Worm (Caenorhabditis elegans) whole organism, early embryonic: ENCODE data around the gene pah-1.

Experiments used
- B0310.2 ChIP-seq: sonication (generic microtip); optimal IDR thresholded peaks from 2 replicates; lab custom pipeline; 2016; ENCODE audit warnings: mild to moderate bottlenecking, missing genetic modification characterization, missing compliant biosample characterization
- F13C5.2 ChIP-seq: sonication (generic microtip); optimal IDR thresholded peaks from 2 replicates; lab custom pipeline; 2017; ENCODE audit warnings: mild to moderate bottlenecking, missing genetic modification characterization, inconsistent platforms, missing compliant biosample characterization
- ama-1 ChIP-seq: fragments of 150-350 bp; optimal IDR thresholded peaks from 2 replicates; lab custom pipeline; 2014
- ceh-13 ChIP-seq: fragments of 200-800 bp; sonication (Bioruptor generic); optimal IDR thresholded peaks from 2 replicates; lab custom pipeline; 2018; ENCODE audit warnings: mild to moderate bottlenecking, missing genetic modification characterization, missing compliant biosample characterization
- ets-7 ChIP-seq: sonication (generic microtip); optimal IDR thresholded peaks from 2 replicates; lab custom pipeline; 2016; ENCODE audit warnings: missing genotype, missing genetic modification characterization, missing compliant biosample characterization
- flt-1 ChIP-seq: fragments of 200-800 bp; sonication (Bioruptor generic); IDR thresholded peaks from 2 replicates; pipeline ENCODE4 v1.3.6; 2022; ENCODE audit warnings: missing genetic modification characterization, missing compliant biosample characterization
- hmbx-1 ChIP-seq: sonication (generic microtip); optimal IDR thresholded peaks from 2 replicates; lab custom pipeline; 2016; ENCODE audit warnings: mild to moderate bottlenecking, missing genetic modification characterization, missing compliant biosample characterization
- hnd-1 ChIP-seq: sonication (generic microtip); optimal IDR thresholded peaks from 2 replicates; lab custom pipeline; 2016; ENCODE audit warnings: missing genetic modification characterization, missing compliant biosample characterization
- scrt-1 ChIP-seq: fragments of 200-800 bp; sonication (Bioruptor generic); IDR thresholded peaks from 2 replicates; pipeline ENCODE4 v1.3.6; 2022; ENCODE audit warnings: missing genetic modification characterization, missing compliant biosample characterization
- sea-1 ChIP-seq: fragments of 200-800 bp; sonication (Bioruptor generic); conservative IDR thresholded peaks from 2 replicates; pipeline ENCODE4 v1.3.6; 2022; ENCODE audit warnings: missing genetic modification characterization, missing compliant biosample characterization
- tbx-11 ChIP-seq: fragments of 200-800 bp; sonication (Bioruptor generic); IDR thresholded peaks from 2 replicates; pipeline ENCODE4 v1.3.6; 2022; ENCODE audit warnings: missing genetic modification characterization, missing compliant biosample characterization
- tbx-37 ChIP-seq: fragments of 200-800 bp; sonication (Bioruptor generic); conservative IDR thresholded peaks from 2 replicates; pipeline ENCODE4 v1.3.6; 2022; ENCODE audit warnings: missing genetic modification reagents, missing genetic modification characterization, missing compliant biosample characterization

DNA sequence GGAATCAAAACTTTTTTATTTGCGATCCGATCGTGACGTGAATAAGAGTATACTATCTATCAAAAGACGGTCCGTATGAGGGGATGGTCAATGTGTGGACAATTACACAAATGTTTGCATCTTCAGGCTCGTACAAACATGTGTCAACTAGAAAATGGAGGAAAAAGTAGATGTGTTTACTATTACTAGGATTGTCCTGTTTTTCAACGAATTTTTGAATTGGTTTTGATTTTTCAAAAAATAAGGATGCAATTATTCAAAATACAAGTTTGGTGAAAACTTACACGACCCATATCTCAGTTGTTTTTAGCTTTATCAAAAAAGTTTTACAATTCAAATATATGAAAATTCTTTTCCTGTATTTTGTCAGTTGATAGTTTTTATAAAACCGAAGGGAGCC, 11.5 kb downstream of the pah-1 start, which contains the start of gene K08F8.7:
- TF ChIP-seq ama-1 (lab: Kevin White, UChicago) (no peak), sea-1 (GFP tag; lab: Robert Waterston, UW) (no peak), tbx-11 (GFP tag; lab: Robert Waterston, UW) (no peak), scrt-1 (GFP tag; lab: Robert Waterston, UW) (no peak), hnd-1 (tag; lab: Kevin White, UChicago) (no peak), B0310.2 (no peak), hmbx-1 (no peak), flt-1 (no peak), tbx-37 (no peak), ceh-13 (GFP tag; lab: Kevin White, UChicago) (no peak), ets-7 (tag; lab: Kevin White, UChicago) (no peak), F13C5.2 (tag; lab: Kevin White, UChicago) (no peak)
